Fruit fly (Drosophila melanogaster): ENCODE measurements around the gene CG11693.

DNA sequence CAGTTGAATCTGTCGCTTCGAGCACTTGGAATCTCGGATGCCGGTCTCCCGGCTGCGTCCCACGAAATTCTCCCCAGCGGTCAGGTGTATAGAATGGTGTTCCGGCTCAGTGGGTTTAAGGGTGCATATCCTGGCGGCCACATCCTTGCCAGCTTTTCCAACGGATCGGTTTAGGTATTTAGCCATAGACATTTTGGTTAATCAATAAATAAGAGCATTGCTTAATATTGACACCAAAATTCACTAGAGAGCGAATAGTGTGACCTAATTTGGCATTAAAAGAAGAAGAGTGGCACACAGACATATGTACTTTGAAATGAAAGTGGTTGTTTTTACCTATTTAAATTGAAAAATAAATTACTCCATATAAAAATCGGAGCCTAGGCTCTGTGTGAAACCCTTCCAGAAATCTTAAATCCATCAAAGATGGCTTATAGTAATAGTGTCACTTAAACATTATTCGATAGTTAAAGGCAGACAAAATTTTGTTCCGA is 32.7 kb upstream of the CG11693 start, which contains the start of the genes PNKP and COX7AL:
- TF ChIP-seq Taf1 (GFP tag; IDR thresholded peaks at IDR 0.05) (no peak), CG30020 (tag; optimal IDR thresholded peaks at IDR 0.05) (no peak), CG13424 (tag; optimal IDR thresholded peaks at IDR 0.05) (no peak), CG6854 (GFP tag; optimal IDR thresholded peaks at IDR 0.05) (no peak), CG4707 (GFP tag; optimal IDR thresholded peaks at IDR 0.05) (no peak), corto (GFP tag; optimal IDR thresholded peaks at IDR 0.05) (no peak)

Data from whole organism, embryonic.